Fruit fly (Drosophila melanogaster): Measurements from ENCODE around the gene RpL28.

dm6 chr3L:3268161-3268560 lies 45.4 kb upstream of the RpL28 start, which contains the start of gene CG34265:
- TF ChIP-seq Crg-1 (GFP tag; optimal IDR thresholded peaks at IDR 0.05) (no peak), kay (GFP tag; ENCODE audit: borderline replicate concordance) (no peak), CG1620 (GFP tag; optimal IDR thresholded peaks at IDR 0.05) (no peak), CG12768 (GFP tag; optimal IDR thresholded peaks at IDR 0.05) (no peak), CG7101 (tag; optimal IDR thresholded peaks at IDR 0.05) (no peak), Hr96 (GFP tag; optimal IDR thresholded peaks at IDR 0.05) (no peak), CG7045 (GFP tag; optimal IDR thresholded peaks at IDR 0.05) (no peak), tj (GFP tag; optimal IDR thresholded peaks at IDR 0.05) (no peak), CG5204 (GFP tag; optimal IDR thresholded peaks at IDR 0.05) (no peak), cic (GFP tag; optimal IDR thresholded peaks at IDR 0.05) (no peak), Mnt (GFP tag; optimal IDR thresholded peaks at IDR 0.05) (no peak), ovo (GFP tag; optimal IDR thresholded peaks at IDR 0.05) (no peak), CG14711 (tag; optimal IDR thresholded peaks at IDR 0.05) (no peak), toe (GFP tag; optimal IDR thresholded peaks at IDR 0.05) (no peak)
